Worm (Caenorhabditis elegans): Measurements from ENCODE around the gene T13C5.10.

The T13C5.10 gene

ce11 chrX:6180293-6180692, 7.7 kb upstream of the T13C5.10 start, which contains the start of gene T13C5.7:
Gene T13C5.7 (plus strand): TSS chrX:6180593.
- no peak for TF ChIP-seq ceh-91 (GFP tag; IDR thresholded peaks at IDR 0.05)
- TF ChIP-seq hlh-26 (GFP tag; conservative IDR thresholded peaks at IDR 0.05) = no peak
- TF ChIP-seq let-607 (tag; optimal IDR thresholded peaks at IDR 0.05) = no peak
- no peak for TF ChIP-seq aptf-2 (GFP tag; conservative IDR thresholded peaks at IDR 0.05)
- TF ChIP-seq ztf-25 (GFP tag; IDR thresholded peaks at IDR 0.05) = no peak
- no peak for TF ChIP-seq lir-1 (GFP tag; conservative IDR thresholded peaks at IDR 0.05)
- TF ChIP-seq nhr-90 (tag; optimal IDR thresholded peaks at IDR 0.05) = no peak
- TF ChIP-seq mxl-1 (tag; optimal IDR thresholded peaks at IDR 0.05) = no peak
- no peak for TF ChIP-seq T07F8.4 (tag; optimal IDR thresholded peaks at IDR 0.05)
- TF ChIP-seq nfya-2 (GFP tag; IDR thresholded peaks at IDR 0.05) = no peak
- no peak for TF ChIP-seq ztf-26 (tag; optimal IDR thresholded peaks at IDR 0.05)
- TF ChIP-seq zim-3 (tag; optimal IDR thresholded peaks at IDR 0.05) = no peak
- no peak for TF ChIP-seq K11D2.4 (GFP tag; IDR thresholded peaks at IDR 0.05)
- no peak for TF ChIP-seq gei-17 (GFP tag; optimal IDR thresholded peaks at IDR 0.05)
- no peak for TF ChIP-seq bed-1 (GFP tag; IDR thresholded peaks at IDR 0.05)
- no peak for TF ChIP-seq dpl-1 (GFP tag; optimal IDR thresholded peaks at IDR 0.05)

ce11 chrX:6184709-6185108, 3.2 kb upstream of the T13C5.10 start, which contains the start of gene T13C5.2:
Gene T13C5.2 (plus strand): TSS chrX:6185009.
- TF ChIP-seq hlh-12 (tag; optimal IDR thresholded peaks at IDR 0.05) (no peak), egrh-3 (GFP tag; IDR thresholded peaks at IDR 0.05) (no peak), sptf-2 (GFP tag; optimal IDR thresholded peaks at IDR 0.05) (no peak), egl-44 (GFP tag; IDR thresholded peaks at IDR 0.05) (no peak), F22D6.2 (tag; optimal IDR thresholded peaks at IDR 0.05) (no peak), T07F8.4 (tag; optimal IDR thresholded peaks at IDR 0.05) (no peak), F37B4.10 (GFP tag; IDR thresholded peaks at IDR 0.05) (no peak), nhr-120 (GFP tag; IDR thresholded peaks at IDR 0.05) (no peak), F57A8.1 (GFP tag; optimal IDR thresholded peaks at IDR 0.05) (no peak), bed-2 (GFP tag; IDR thresholded peaks at IDR 0.05) (no peak), ets-4 (GFP tag; optimal IDR thresholded peaks at IDR 0.05) (no peak)

ce11 chrX:6189955-6190354, 2.0 kb downstream of the T13C5.10 start, which contains the start of gene T13C5.9:
Gene T13C5.9 (plus strand): TSS chrX:6190255.
- no peak for TF ChIP-seq mes-4 (tag; optimal IDR thresholded peaks at IDR 0.05)
- TF ChIP-seq him-1 (tag; optimal IDR thresholded peaks at IDR 0.05) = no peak
- no peak for TF ChIP-seq lin-35 (GFP tag; optimal IDR thresholded peaks at IDR 0.05)
- no peak for TF ChIP-seq ama-1 (optimal IDR thresholded peaks at IDR 0.05)
- TF ChIP-seq ama-1 (GFP tag; optimal IDR thresholded peaks at IDR 0.05) = no peak
- no peak for TF ChIP-seq ekl-4 (GFP tag; IDR thresholded peaks at IDR 0.05)
- no peak for TF ChIP-seq ztf-6 (GFP tag; IDR thresholded peaks at IDR 0.05)
- no peak for TF ChIP-seq F52B5.7 (tag; optimal IDR thresholded peaks at IDR 0.05)
- TF ChIP-seq B0261.1 (tag; optimal IDR thresholded peaks at IDR 0.05) = no peak
- TF ChIP-seq bed-2 (GFP tag; IDR thresholded peaks at IDR 0.05) = no peak
- no peak for TF ChIP-seq fkh-3 (tag; optimal IDR thresholded peaks at IDR 0.05)
- no peak for TF ChIP-seq ztf-3 (GFP tag; optimal IDR thresholded peaks at IDR 0.05)
- TF ChIP-seq ceh-27 (GFP tag; optimal IDR thresholded peaks at IDR 0.05) = no peak
- TF ChIP-seq K12H6.12 (tag; optimal IDR thresholded peaks at IDR 0.05) = no peak
- TF ChIP-seq hmg-1.2 (GFP tag; IDR thresholded peaks at IDR 0.05) = no peak
- no peak for TF ChIP-seq snpc-1.1 (tag; optimal IDR thresholded peaks at IDR 0.05; ENCODE audit: insufficient read depth)
- no peak for TF ChIP-seq snpc-3.4 (tag; optimal IDR thresholded peaks at IDR 0.05)
- no peak for TF ChIP-seq nfyb-1 (GFP tag; IDR thresholded peaks at IDR 0.05)
- no peak for TF ChIP-seq ceh-58 (GFP tag; IDR thresholded peaks at IDR 0.05)

All from whole organism, young adult.